Fruit fly (Drosophila melanogaster) Kc167 (cell line): Measurements from ENCODE around the gene Sec10.

Experiments
- Myc ChIP-seq: fragments of >200 bp; optimal IDR thresholded peaks from 2 replicates; lab custom pipeline; 2017; ENCODE audit warnings: missing external identifiers
- Sin3A ChIP-seq: fragments of >200 bp; optimal IDR thresholded peaks from 2 replicates; lab custom pipeline; 2018; ENCODE audit warnings: missing external identifiers
- insv ChIP-seq: fragments of >200 bp; optimal IDR thresholded peaks from 3 replicates; lab custom pipeline; 2018; ENCODE audit warnings: missing external identifiers
- psq ChIP-seq: fragments of >200 bp; optimal IDR thresholded peaks from 2 replicates; lab custom pipeline; 2017; ENCODE audit warnings: missing external identifiers

- TF ChIP-seq psq (lab: Kevin White, UChicago) = no peak
- no peak for TF ChIP-seq Myc (lab: Kevin White, UChicago)
- TF ChIP-seq insv = no peak
- TF ChIP-seq Sin3A (lab: Kevin White, UChicago) = no peak
Observed at dm6 chr3R:24138478-24139455, 4.1 kb downstream of the Sec10 start.
